Fruit fly (Drosophila melanogaster): ENCODE measurements around the gene CG14074.

- TF ChIP-seq sima (GFP tag; optimal IDR thresholded peaks at IDR 0.05) (no peak), hkb (optimal IDR thresholded peaks at IDR 0.05) (no peak), hkb (GFP tag; IDR thresholded peaks at IDR 0.05) (no peak), bbx (GFP tag; IDR thresholded peaks at IDR 0.05; ENCODE audit: partially characterized antibody) (no peak), tin (GFP tag; optimal IDR thresholded peaks at IDR 0.05) (no peak), pan (optimal IDR thresholded peaks at IDR 0.05) (no peak), pan (GFP tag; optimal IDR thresholded peaks at IDR 0.05 in 1 of 2, IDR thresholded peaks at IDR 0.05 in 1 of 2) (no peak), CG9609 (GFP tag; optimal IDR thresholded peaks at IDR 0.05) (no peak), nerfin-2 (GFP tag; IDR thresholded peaks at IDR 0.05; ENCODE audit: partially characterized antibody) (no peak), Dref (GFP tag; IDR thresholded peaks at IDR 0.05) (no peak), CG2199 (GFP tag; IDR thresholded peaks at IDR 0.05) (no peak), HHEX (GFP tag; optimal IDR thresholded peaks at IDR 0.05) (no peak), NC2α (GFP tag; optimal IDR thresholded peaks at IDR 0.05) (no peak), CG8359 (GFP tag; optimal IDR thresholded peaks at IDR 0.05; ENCODE audit: borderline replicate concordance) (no peak), CG12769 (tag; optimal IDR thresholded peaks at IDR 0.05) (peak; percentile 25)
Observed at dm6 chr3L:18861893-18862292, 4.1 kb upstream of the CG14074 start.
